Fruit fly (Drosophila melanogaster): ENCODE measurements around the gene CG13924.

DNA sequence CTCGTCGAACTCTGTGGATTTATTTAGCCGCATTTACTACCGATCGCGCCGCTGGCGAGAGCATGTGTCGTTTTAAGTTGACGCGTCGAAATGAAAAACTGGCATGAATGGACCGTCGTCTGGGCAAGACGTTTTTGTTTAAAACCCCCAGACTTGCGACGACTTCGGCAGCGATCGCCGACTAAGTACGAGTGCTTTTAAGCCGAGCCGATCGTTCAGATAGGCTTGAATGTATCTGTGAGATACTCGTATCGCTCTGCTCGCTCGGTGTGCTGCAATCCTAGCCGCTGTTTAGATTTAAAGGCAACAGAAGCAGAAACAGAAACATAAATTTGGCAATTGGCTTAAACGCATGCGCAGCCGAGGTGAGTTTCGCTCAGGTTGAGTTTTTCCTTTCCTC lies 40.3 kb downstream of the CG13924 start, which contains the start of gene dsb:
- TF ChIP-seq usp (GFP tag; optimal IDR thresholded peaks at IDR 0.05) (no peak), psq (optimal IDR thresholded peaks at IDR 0.05) (no peak), CG8478 (optimal IDR thresholded peaks at IDR 0.05) (no peak), Dll (optimal IDR thresholded peaks at IDR 0.05) (no peak)
